Worm (Caenorhabditis elegans) whole organism, L2 larva: Measurements from ENCODE around the gene rad-54.L2.

Source experiments
- ZK546.5 ChIP-seq: sonication (generic microtip); optimal IDR thresholded peaks from 2 replicates; lab custom pipeline; 2017; ENCODE audit warnings: missing biosample characterization, missing genetic modification characterization
- aly-2 ChIP-seq: fragments of 150-350 bp; optimal IDR thresholded peaks from 2 replicates; lab custom pipeline; 2014; ENCODE audit warnings: missing biosample characterization, missing genetic modification characterization
- blmp-1 ChIP-seq: sonication (generic microtip); optimal IDR thresholded peaks from 2 replicates; lab custom pipeline; 2017; ENCODE audit warnings: missing genetic modification characterization, mild to moderate bottlenecking, missing compliant biosample characterization, antibody characterized with exemption, moderate library complexity; ENCODE audit not compliant: insufficient read depth
- fos-1 ChIP-seq: fragments of 150-350 bp; optimal IDR thresholded peaks from 2 replicates; lab custom pipeline; 2014; ENCODE audit warnings: missing biosample characterization, missing genetic modification characterization
- mab-5 ChIP-seq: fragments of 150-350 bp; optimal IDR thresholded peaks from 2 replicates; lab custom pipeline; 2014; ENCODE audit warnings: missing biosample characterization, missing genetic modification characterization
- mbf-1 ChIP-seq: sonication (generic microtip); optimal IDR thresholded peaks from 2 replicates; lab custom pipeline; 2017; ENCODE audit warnings: missing biosample characterization, missing genetic modification characterization
- nhr-11 ChIP-seq: fragments of 150-350 bp; optimal IDR thresholded peaks from 2 replicates; lab custom pipeline; 2014; ENCODE audit warnings: missing biosample characterization, missing genetic modification characterization
- nhr-237 ChIP-seq: fragments of 150-350 bp; optimal IDR thresholded peaks from 2 replicates; lab custom pipeline; 2014; ENCODE audit warnings: missing biosample characterization, missing genetic modification characterization
- skn-1 ChIP-seq: sonication (generic microtip); optimal IDR thresholded peaks from 2 replicates; lab custom pipeline; 2017; ENCODE audit warnings: missing biosample characterization, missing genetic modification characterization
- snpc-4 ChIP-seq: fragments of 150-350 bp; optimal IDR thresholded peaks from 2 replicates; lab custom pipeline; 2014; ENCODE audit warnings: missing biosample characterization, missing genetic modification characterization
- unc-39 ChIP-seq: fragments of 150-350 bp; optimal IDR thresholded peaks from 2 replicates; lab custom pipeline; 2014; ENCODE audit warnings: missing biosample characterization, missing genetic modification characterization
- unc-62 ChIP-seq: fragments of 150-350 bp; optimal IDR thresholded peaks from 2 replicates; lab custom pipeline; 2014; ENCODE audit warnings: missing biosample characterization, missing genetic modification reagents, missing genetic modification characterization
- zag-1 ChIP-seq: fragments of 150-350 bp; optimal IDR thresholded peaks from 2 replicates; lab custom pipeline; 2014; ENCODE audit warnings: missing biosample characterization, missing genetic modification characterization
- ztf-1 ChIP-seq: fragments of 200-800 bp; sonication (Bioruptor generic); conservative IDR thresholded peaks from 2 replicates; pipeline ENCODE4 v1.3.6; 2022; ENCODE audit warnings: missing genetic modification characterization, missing compliant biosample characterization

DNA sequence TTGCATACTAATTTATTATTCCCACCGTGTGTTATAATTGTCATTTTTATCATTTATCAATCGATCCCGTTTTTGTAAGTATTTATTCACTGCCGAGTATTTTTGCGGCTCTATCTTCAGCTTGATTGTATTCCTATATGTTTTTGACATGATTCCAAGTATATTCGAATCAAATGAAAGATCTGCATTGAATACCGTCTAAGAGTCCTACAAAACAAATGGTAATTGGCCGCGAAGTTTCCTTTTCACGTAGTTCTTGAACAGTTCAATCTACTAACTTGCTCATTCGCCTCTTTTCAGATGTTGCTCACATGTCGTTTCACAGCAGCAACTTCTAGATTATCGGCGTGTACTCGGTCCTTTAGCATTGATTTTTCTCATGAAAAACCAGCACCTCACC, 1.3 kb upstream of the rad-54.L2 start, which contains the start of gene C27B7.2:
- TF ChIP-seq nhr-11 (tag; lab: Kevin White, UChicago), result no peak
- no peak for TF ChIP-seq ZK546.5 (tag; lab: Kevin White, UChicago)
- TF ChIP-seq mab-5 (tag; lab: Kevin White, UChicago), result no peak
- no peak for TF ChIP-seq blmp-1 (tag; lab: Kevin White, UChicago)
- TF ChIP-seq mbf-1 (tag; lab: Kevin White, UChicago), result no peak
- no peak for TF ChIP-seq zag-1 (tag; lab: Kevin White, UChicago)
- no peak for TF ChIP-seq nhr-237
- no peak for TF ChIP-seq snpc-4
- TF ChIP-seq ztf-1, result no peak
- TF ChIP-seq fos-1 (tag; lab: Kevin White, UChicago), result no peak
- TF ChIP-seq aly-2, result no peak
- no peak for TF ChIP-seq unc-62 (GFP tag; lab: Kevin White, UChicago)
- TF ChIP-seq skn-1, result no peak
- no peak for TF ChIP-seq unc-39
